Worm (Caenorhabditis elegans): Measurements from ENCODE around the gene srh-292.

Gene srh-292

ce11 chrV:17783542-17783941 is 19.0 kb upstream of the srh-292 start, which contains the start of gene srab-12:
Gene srab-12 (minus strand): TSS chrV:17783642.
- no peak for TF ChIP-seq sea-2 (GFP tag; optimal IDR thresholded peaks at IDR 0.05)
- no peak for TF ChIP-seq unc-39 (tag; optimal IDR thresholded peaks at IDR 0.05)
- TF ChIP-seq unc-62 (GFP tag; optimal IDR thresholded peaks at IDR 0.05): no peak
- TF ChIP-seq nhr-43 (tag; optimal IDR thresholded peaks at IDR 0.05; ENCODE audit: poor library complexity, severe bottlenecking): no peak
- TF ChIP-seq zag-1 (tag; optimal IDR thresholded peaks at IDR 0.05): no peak
- TF ChIP-seq snpc-4 (tag; optimal IDR thresholded peaks at IDR 0.05): no peak

ce11 chrV:17784363-17784762 is 18.2 kb upstream of the srh-292 start:
- TF ChIP-seq R02D3.7 (tag; optimal IDR thresholded peaks at IDR 0.05) (no peak), ama-1 (optimal IDR thresholded peaks at IDR 0.05) (no peak), nhr-76 (tag; optimal IDR thresholded peaks at IDR 0.05) (no peak), eor-1 (tag; optimal IDR thresholded peaks at IDR 0.05) (no peak), egl-27 (tag; optimal IDR thresholded peaks at IDR 0.05) (no peak)

ce11 chrV:17790191-17790590 is 12.4 kb upstream of the srh-292 start, which contains the start of gene srh-290:
Gene srh-290 (plus strand): TSS chrV:17790491.
- TF ChIP-seq mml-1 (tag; optimal IDR thresholded peaks at IDR 0.05): no peak
- TF ChIP-seq pha-4 (tag; optimal IDR thresholded peaks at IDR 0.05): no peak
- no peak for TF ChIP-seq ceh-28 (tag; optimal IDR thresholded peaks at IDR 0.05)
- TF ChIP-seq ZK546.5 (tag; optimal IDR thresholded peaks at IDR 0.05): no peak
- TF ChIP-seq ztf-4 (tag; optimal IDR thresholded peaks at IDR 0.05): no peak
- no peak for TF ChIP-seq daf-12 (tag; optimal IDR thresholded peaks at IDR 0.05)
- no peak for TF ChIP-seq lin-39 (tag; optimal IDR thresholded peaks at IDR 0.05)
- TF ChIP-seq nhr-67 (tag; optimal IDR thresholded peaks at IDR 0.05): no peak
- TF ChIP-seq lin-15B (tag; optimal IDR thresholded peaks at IDR 0.05): no peak
- no peak for TF ChIP-seq egl-27 (tag; optimal IDR thresholded peaks at IDR 0.05)
- no peak for TF ChIP-seq nhr-237 (tag; optimal IDR thresholded peaks at IDR 0.05)
- TF ChIP-seq hmg-11 (tag; optimal IDR thresholded peaks at IDR 0.05): no peak
- no peak for TF ChIP-seq nhr-23 (tag; optimal IDR thresholded peaks at IDR 0.05)
- TF ChIP-seq R02D3.7 (tag; optimal IDR thresholded peaks at IDR 0.05): no peak
- no peak for TF ChIP-seq unc-39 (tag; optimal IDR thresholded peaks at IDR 0.05)
- TF ChIP-seq fkh-2 (tag; optimal IDR thresholded peaks at IDR 0.05): no peak
- TF ChIP-seq ceh-9 (tag; optimal IDR thresholded peaks at IDR 0.05): no peak

ce11 chrV:17793986-17794385 is 8.6 kb upstream of the srh-292 start, which contains the start of gene srh-289:
Gene srh-289 (minus strand): TSS chrV:17794086.
- TF ChIP-seq jun-1 (tag; optimal IDR thresholded peaks at IDR 0.05) (no peak), mdl-1 (tag; optimal IDR thresholded peaks at IDR 0.05) (no peak), mml-1 (tag; optimal IDR thresholded peaks at IDR 0.05) (no peak)

ce11 chrV:17795655-17796054 is 6.9 kb upstream of the srh-292 start, which contains the start of gene srh-288:
Gene srh-288 (minus strand): TSS chrV:17795755.
- TF ChIP-seq R02D3.7 (tag; optimal IDR thresholded peaks at IDR 0.05): no peak
- TF ChIP-seq skn-1 (tag; optimal IDR thresholded peaks at IDR 0.05): no peak
- TF ChIP-seq ama-1 (optimal IDR thresholded peaks at IDR 0.05): no peak
- TF ChIP-seq ceh-16 (tag; optimal IDR thresholded peaks at IDR 0.05): no peak
- TF ChIP-seq fkh-10 (GFP tag; optimal IDR thresholded peaks at IDR 0.05): no peak
- no peak for TF ChIP-seq ceh-9 (tag; optimal IDR thresholded peaks at IDR 0.05)
- no peak for TF ChIP-seq tbx-2 (tag; optimal IDR thresholded peaks at IDR 0.05)
- no peak for TF ChIP-seq nhr-77 (tag; optimal IDR thresholded peaks at IDR 0.05)
- no peak for TF ChIP-seq pha-4 (tag; optimal IDR thresholded peaks at IDR 0.05)
- no peak for TF ChIP-seq nhr-11 (tag; optimal IDR thresholded peaks at IDR 0.05)
- TF ChIP-seq nhr-67 (tag; optimal IDR thresholded peaks at IDR 0.05): no peak
- no peak for TF ChIP-seq aly-2 (tag; optimal IDR thresholded peaks at IDR 0.05)
- TF ChIP-seq ztf-4 (tag; optimal IDR thresholded peaks at IDR 0.05): no peak
- TF ChIP-seq nhr-28 (tag; optimal IDR thresholded peaks at IDR 0.05): no peak
- TF ChIP-seq unc-62 (GFP tag; optimal IDR thresholded peaks at IDR 0.05): no peak
- TF ChIP-seq ceh-28 (tag; optimal IDR thresholded peaks at IDR 0.05): no peak
- no peak for TF ChIP-seq mdl-1 (tag; optimal IDR thresholded peaks at IDR 0.05)
- no peak for TF ChIP-seq hmg-11 (tag; optimal IDR thresholded peaks at IDR 0.05)
- TF ChIP-seq ztf-11 (tag; optimal IDR thresholded peaks at IDR 0.05): no peak

Measured in whole organism, L3 larva.